Worm (Caenorhabditis elegans) whole organism, L1 larva: ENCODE data around the gene Y37D8A.2.

Experiments
- C16A3.4 ChIP-seq: fragments of 150-350 bp; optimal IDR thresholded peaks from 2 replicates; lab custom pipeline; 2014; ENCODE audit warnings: missing biosample characterization, missing genetic modification characterization
- alr-1 ChIP-seq: fragments of 200-800 bp; sonication (Bioruptor generic); optimal IDR thresholded peaks from 2 replicates; lab custom pipeline; 2018; ENCODE audit warnings: borderline replicate concordance, mild to moderate bottlenecking, missing genetic modification characterization, missing compliant biosample characterization
- dpl-1 ChIP-seq, 3 experiments: fragments of 150-350 bp in 2 of 3; sonication (generic microtip) in 1 of 3; optimal IDR thresholded peaks; 2 replicates each; lab custom pipeline; 2014 to 2017; ENCODE audit warnings: missing biosample characterization in 3 of 3, missing genetic modification characterization in 3 of 3, missing genetic modification reagents in 3 of 3
- hlh-17 ChIP-seq: fragments of 200-800 bp; sonication (Bioruptor generic); optimal IDR thresholded peaks from 2 replicates; lab custom pipeline; 2018; ENCODE audit warnings: missing genetic modification characterization, mild to moderate bottlenecking, missing compliant biosample characterization, moderate library complexity, borderline replicate concordance
- hpl-2 ChIP-seq: fragments of 150-350 bp; optimal IDR thresholded peaks from 2 replicates; lab custom pipeline; 2014; ENCODE audit warnings: missing biosample characterization, missing genetic modification reagents, missing genetic modification characterization
- lsy-2 ChIP-seq, 2 experiments: fragments of 150-350 bp; optimal IDR thresholded peaks; 2 replicates each; lab custom pipeline; 2014; ENCODE audit warnings: missing biosample characterization in 2 of 2, missing genetic modification characterization in 2 of 2
- nhr-237 ChIP-seq: fragments of 150-350 bp; optimal IDR thresholded peaks from 2 replicates; lab custom pipeline; 2014; ENCODE audit warnings: missing biosample characterization, missing genetic modification characterization
- snpc-4 ChIP-seq: fragments of 150-350 bp; optimal IDR thresholded peaks from 2 replicates; lab custom pipeline; 2014; ENCODE audit warnings: missing biosample characterization, missing genetic modification characterization
- sox-4 ChIP-seq: sonication (generic microtip); optimal IDR thresholded peaks from 2 replicates; lab custom pipeline; 2016; ENCODE audit warnings: missing genetic modification characterization, missing compliant biosample characterization

DNA sequence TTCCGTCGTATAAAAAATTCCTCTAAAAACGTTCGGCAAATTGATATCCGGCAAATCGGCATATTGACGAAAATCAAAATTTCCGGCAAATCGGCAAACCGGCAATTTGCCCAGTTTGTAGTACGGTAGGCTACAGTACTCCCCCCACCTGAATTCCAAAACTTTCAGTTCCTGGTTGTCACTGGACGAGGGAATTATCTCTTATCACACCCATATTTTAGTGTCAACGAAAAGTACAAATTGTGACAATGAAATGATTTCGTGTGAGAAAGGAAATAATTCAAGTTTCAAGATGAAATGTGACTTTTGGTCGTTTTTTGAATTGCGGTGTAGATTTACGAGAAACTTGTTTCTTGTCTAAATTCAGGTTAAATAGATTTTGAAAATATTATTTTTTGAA is 13.1 kb downstream of the Y37D8A.2 start:
- no peak for TF ChIP-seq dpl-1 (GFP tag; optimal IDR thresholded peaks at IDR 0.05; lab: Kevin White, UChicago)
- TF ChIP-seq hlh-17 (GFP tag; lab: Kevin White, UChicago), result no peak
- no peak for TF ChIP-seq hpl-2 (GFP tag; lab: Kevin White, UChicago)
- no peak for TF ChIP-seq nhr-237 (tag; lab: Kevin White, UChicago)
- no peak for TF ChIP-seq snpc-4 (tag; lab: Kevin White, UChicago)
- TF ChIP-seq C16A3.4 (tag; lab: Kevin White, UChicago), result no peak
- no peak for TF ChIP-seq sox-4
- TF ChIP-seq lsy-2 (tag; optimal IDR thresholded peaks at IDR 0.05; lab: Kevin White, UChicago), result no peak
- TF ChIP-seq alr-1 (tag; lab: Kevin White, UChicago), result no peak
